Worm (Caenorhabditis elegans) whole organism, L2 larva: ENCODE results near the gene mip-2.

ENCODE experiments used
- sem-4 ChIP-seq: fragments of 150-350 bp; optimal IDR thresholded peaks from 2 replicates; lab custom pipeline; 2014; ENCODE audit warnings: missing biosample characterization, missing genetic modification reagents, missing genetic modification characterization
- sma-9 ChIP-seq, 2 experiments: fragments of 150-350 bp in 1 of 2; sonication (generic microtip) in 1 of 2; optimal IDR thresholded peaks; 2 replicates each; lab custom pipeline; 2014 to 2016; ENCODE audit warnings: missing genetic modification characterization in 2 of 2, mild to moderate bottlenecking in 1 of 2, missing biosample characterization in 1 of 2, missing compliant biosample characterization in 1 of 2, missing genetic modification reagents in 1 of 2, moderate library complexity in 1 of 2

DNA sequence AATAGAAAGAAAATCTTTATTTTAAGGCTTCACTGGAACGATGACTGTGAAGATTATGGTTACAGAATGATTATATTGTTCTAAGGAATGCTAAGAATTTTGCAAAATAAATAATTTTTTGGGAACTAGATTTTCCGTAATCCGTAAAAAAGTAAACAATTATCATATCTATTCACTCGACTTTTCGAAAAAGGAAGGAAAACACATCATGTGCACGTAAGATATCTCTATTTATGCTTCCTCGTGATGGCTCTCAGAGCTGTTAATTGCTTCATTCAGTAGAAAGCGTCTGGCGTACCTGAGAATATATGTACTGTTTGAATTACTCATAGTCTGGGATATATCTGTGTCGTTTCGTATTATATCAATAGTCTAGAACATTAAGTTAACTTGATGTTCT lies 52.0 kb downstream of the mip-2 start, which contains the start of gene srd-11:
- TF ChIP-seq sma-9 (GFP tag; optimal IDR thresholded peaks at IDR 0.05; lab: Kevin White, UChicago): no peak
- no peak for TF ChIP-seq sma-9 (tag; optimal IDR thresholded peaks at IDR 0.05; lab: Kevin White, UChicago)
- TF ChIP-seq sem-4 (tag; lab: Kevin White, UChicago): no peak
